Worm (Caenorhabditis elegans) whole organism, L4/young adult: ENCODE measurements around the gene T25D3.4.

Experiments
- W03F9.2 ChIP-seq: fragments of 150-350 bp; optimal IDR thresholded peaks from 2 replicates; lab custom pipeline; 2014; ENCODE audit warnings: missing biosample characterization, missing genetic modification characterization
- him-1 ChIP-seq: sonication (generic microtip); optimal IDR thresholded peaks from 2 replicates; lab custom pipeline; 2016; ENCODE audit warnings: missing genotype, missing genetic modification reagents, missing genetic modification characterization, missing compliant biosample characterization

ce11 chrII:105889-106288 lies 41.1 kb upstream of the T25D3.4 start, which contains the start of gene txt-1:
- TF ChIP-seq W03F9.2 (tag; lab: Kevin White, UChicago) (no peak), him-1 (tag; lab: Kevin White, UChicago) (no peak)
